Worm (Caenorhabditis elegans) whole organism, L1 larva: ENCODE data around the gene ifas-3.

ENCODE experiments used
- dpl-1 ChIP-seq, 3 experiments: fragments of 150-350 bp in 2 of 3; sonication (generic microtip) in 1 of 3; optimal IDR thresholded peaks; 2 replicates each; lab custom pipeline; 2014 to 2017; ENCODE audit warnings: missing biosample characterization in 3 of 3, missing genetic modification characterization in 3 of 3, missing genetic modification reagents in 3 of 3
- nhr-237 ChIP-seq: fragments of 150-350 bp; optimal IDR thresholded peaks from 2 replicates; lab custom pipeline; 2014; ENCODE audit warnings: missing biosample characterization, missing genetic modification characterization
- pqm-1 ChIP-seq: sonication (generic microtip); optimal IDR thresholded peaks from 3 replicates; lab custom pipeline; 2017; ENCODE audit warnings: missing biosample characterization, missing genetic modification characterization
- skn-1 ChIP-seq: fragments of 150-350 bp; optimal IDR thresholded peaks from 2 replicates; lab custom pipeline; 2014; ENCODE audit warnings: missing biosample characterization, missing genetic modification characterization
- ztf-11 ChIP-seq, 2 experiments: sonication (generic microtip); optimal IDR thresholded peaks; 2 replicates each; lab custom pipeline; 2016 to 2017; ENCODE audit warnings: missing genetic modification characterization in 2 of 2, missing biosample characterization in 1 of 2, missing compliant biosample characterization in 1 of 2

DNA sequence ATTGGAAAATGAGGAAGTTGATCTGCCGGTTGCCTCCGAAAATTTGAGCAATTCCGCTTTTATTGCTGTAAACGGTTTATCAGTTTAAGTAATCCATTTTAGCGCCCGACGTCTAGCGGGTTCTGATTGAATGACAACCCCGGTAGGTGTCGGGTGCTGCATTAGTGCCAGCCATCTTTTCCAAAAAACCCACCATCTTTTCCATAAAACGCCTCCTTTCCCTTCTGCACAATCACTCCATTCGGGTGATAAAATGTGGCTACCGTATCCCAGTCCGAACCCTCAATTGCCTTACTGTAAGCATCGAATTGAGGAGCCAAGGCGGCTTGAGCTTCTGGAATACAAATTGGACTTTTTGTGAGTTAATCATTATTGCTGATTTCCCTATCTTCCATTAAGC, 50.5 kb downstream of the ifas-3 start:
- TF ChIP-seq dpl-1 (GFP tag; optimal IDR thresholded peaks at IDR 0.05; lab: Kevin White, UChicago) (no peak), ztf-11 (tag; optimal IDR thresholded peaks at IDR 0.05; lab: Kevin White, UChicago) (no peak), skn-1 (tag; lab: Kevin White, UChicago) (no peak), nhr-237 (tag; lab: Kevin White, UChicago) (no peak), pqm-1 (no peak)
